Worm (Caenorhabditis elegans) whole organism, midembryonic: ENCODE results near the gene K02E11.7.

Experiments used
- T22C8.4 ChIP-seq: fragments of 200-800 bp; sonication (Bioruptor generic); IDR thresholded peaks from 2 replicates; pipeline ENCODE4 v1.3.6; 2022; ENCODE audit warnings: missing genetic modification characterization, missing compliant biosample characterization
- cog-1 ChIP-seq: sonication (generic microtip); optimal IDR thresholded peaks from 2 replicates; lab custom pipeline; 2016; ENCODE audit warnings: missing genetic modification characterization, missing compliant biosample characterization
- flt-1 ChIP-seq: fragments of 200-800 bp; sonication (Bioruptor generic); IDR thresholded peaks from 2 replicates; pipeline ENCODE4 v1.3.6; 2022; ENCODE audit warnings: missing genetic modification characterization, missing compliant biosample characterization
- klf-2 ChIP-seq: fragments of 200-800 bp; sonication (Bioruptor generic); conservative IDR thresholded peaks from 2 replicates; pipeline ENCODE4 v1.3.6; 2022; ENCODE audit warnings: missing genetic modification reagents, missing genetic modification characterization, missing compliant biosample characterization
- med-1 ChIP-seq: sonication (generic microtip); optimal IDR thresholded peaks from 2 replicates; lab custom pipeline; 2017; ENCODE audit warnings: missing genetic modification characterization, mild to moderate bottlenecking, missing compliant biosample characterization, antibody characterized with exemption, missing genetic modification reagents; ENCODE audit not compliant: insufficient read depth
- tab-1 ChIP-seq: fragments of 200-800 bp; sonication (Bioruptor generic); IDR thresholded peaks from 2 replicates; pipeline ENCODE4 v1.3.6; 2022; ENCODE audit warnings: missing genetic modification characterization, missing compliant biosample characterization
- ztf-23 ChIP-seq: fragments of 200-800 bp; sonication (Bioruptor generic); IDR thresholded peaks from 2 replicates; pipeline ENCODE4 v1.3.6; 2022; ENCODE audit warnings: missing genetic modification reagents, missing genetic modification characterization, missing compliant biosample characterization
- ztf-29 ChIP-seq: fragments of 200-800 bp; sonication (Bioruptor generic); IDR thresholded peaks from 2 replicates; pipeline ENCODE4 v1.3.6; 2022; ENCODE audit warnings: missing genetic modification reagents, missing genetic modification characterization, missing compliant biosample characterization

- TF ChIP-seq flt-1 (GFP tag; lab: Robert Waterston, UW): no peak
- TF ChIP-seq ztf-23 (GFP tag; lab: Robert Waterston, UW): no peak
- no peak for TF ChIP-seq T22C8.4 (GFP tag; lab: Robert Waterston, UW)
- no peak for TF ChIP-seq ztf-29 (GFP tag; lab: Robert Waterston, UW)
- no peak for TF ChIP-seq tab-1 (GFP tag; lab: Robert Waterston, UW)
- TF ChIP-seq med-1: no peak
- TF ChIP-seq cog-1 (tag; lab: Kevin White, UChicago): no peak
- TF ChIP-seq klf-2 (GFP tag; lab: Robert Waterston, UW): no peak
Observed at ce11 chrV:14268616-14269015, 14.5 kb upstream of the K02E11.7 start, which contains the start of gene F40G12.4.
